Fruit fly (Drosophila melanogaster): Measurements from ENCODE around the gene mas.

DNA sequence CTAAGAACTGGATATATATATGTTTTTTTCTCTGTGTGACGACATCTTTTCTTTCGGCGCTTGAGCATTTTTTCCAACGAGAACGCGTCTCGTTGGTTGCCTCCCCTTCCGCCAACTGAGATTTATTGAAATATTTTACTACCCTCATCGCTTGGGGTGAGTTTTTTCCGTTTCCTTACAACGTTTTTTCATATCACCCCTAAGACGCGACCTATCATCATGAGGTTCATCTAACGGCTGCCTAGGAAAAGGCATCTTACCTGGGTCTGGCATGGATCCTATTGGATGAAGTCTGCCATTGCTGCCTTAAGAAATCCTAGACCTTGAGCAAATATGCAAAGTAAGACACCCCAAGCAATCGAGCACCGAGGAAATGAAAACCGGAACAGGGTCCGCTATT is 8.0 kb downstream of the mas start:
- TF ChIP-seq psq (optimal IDR thresholded peaks at IDR 0.05) (no peak), Sin3A (optimal IDR thresholded peaks at IDR 0.05) (no peak), ttk (optimal IDR thresholded peaks at IDR 0.05) (no peak), insv (optimal IDR thresholded peaks at IDR 0.05) (no peak), Myc (optimal IDR thresholded peaks at IDR 0.05) (no peak), h (optimal IDR thresholded peaks at IDR 0.05) (no peak)
